Fruit fly (Drosophila melanogaster): ENCODE data around the gene CtsK1.
A peak's percentile ranks its signal among the peaks of the same experiment; 100 is the strongest.

Gene CtsK1

dm6 chr3L:13991314-13991713, 2.7 kb upstream of the CtsK1 start:
- no peak for TF ChIP-seq CG17801 (GFP tag; optimal IDR thresholded peaks at IDR 0.05; ENCODE audit: partially characterized antibody)

dm6 chr3L:13993233-13993741, 744 bp upstream of the CtsK1 start, which contains the start of gene CG17364:
Gene CG17364, minus strand, starts transcription at chr3L:13993400.
- no peak for TF ChIP-seq CG17801 (GFP tag; optimal IDR thresholded peaks at IDR 0.05; ENCODE audit: partially characterized antibody)

dm6 chr3L:13996437-13996836, 2.4 kb downstream of the CtsK1 start:
- TF ChIP-seq CG17801 (GFP tag; optimal IDR thresholded peaks at IDR 0.05; ENCODE audit: partially characterized antibody) = no peak

dm6 chr3L:13996992-13997391, 3.0 kb downstream of the CtsK1 start, which contains the start of gene CG17361:
Gene CG17361, plus strand, starts transcription at chr3L:13997191.
- no peak for TF ChIP-seq CG17801 (GFP tag; optimal IDR thresholded peaks at IDR 0.05; ENCODE audit: partially characterized antibody)

dm6 chr3L:13999204-13999603, 5.2 kb downstream of the CtsK1 start, which contains the start of gene CG17359:
Gene CG17359, minus strand, starts transcription at chr3L:13999251.
- no peak for TF ChIP-seq CG17801 (GFP tag; optimal IDR thresholded peaks at IDR 0.05; ENCODE audit: partially characterized antibody)

dm6 chr3L:14001658-14002523, 7.9 kb downstream of the CtsK1 start, which contains the start of the genes Nprl3 and upSET:
Gene Nprl3, minus strand, starts transcription at chr3L:14001880.
Gene upSET, plus strand, starts transcription at chr3L:14002127.
- TF ChIP-seq CG17801 (GFP tag; optimal IDR thresholded peaks at IDR 0.05; ENCODE audit: partially characterized antibody) = no peak

- TF ChIP-seq CG17801 (GFP tag; optimal IDR thresholded peaks at IDR 0.05; ENCODE audit: partially characterized antibody) = no peak
Observed at dm6 chr3L:14002524-14003135, 8.6 kb downstream of the CtsK1 start.

- TF ChIP-seq CG17801 (GFP tag; optimal IDR thresholded peaks at IDR 0.05; ENCODE audit: partially characterized antibody) = no peak
Observed at dm6 chr3L:14003297-14004040, 9.4 kb downstream of the CtsK1 start.

dm6 chr3L:14004041-14004407, 10.0 kb downstream of the CtsK1 start:
- no peak for TF ChIP-seq CG17801 (GFP tag; optimal IDR thresholded peaks at IDR 0.05; ENCODE audit: partially characterized antibody)

- peak; percentile 95 for TF ChIP-seq CG17801 (GFP tag; optimal IDR thresholded peaks at IDR 0.05; ENCODE audit: partially characterized antibody)
Observed at dm6 chr3L:14004963-14005458, 11.0 kb downstream of the CtsK1 start.

- peak; percentile 28 for TF ChIP-seq CG17801 (GFP tag; optimal IDR thresholded peaks at IDR 0.05; ENCODE audit: partially characterized antibody)
Observed at dm6 chr3L:14005627-14006287, 11.7 kb downstream of the CtsK1 start.

- TF ChIP-seq CG17801 (GFP tag; optimal IDR thresholded peaks at IDR 0.05; ENCODE audit: partially characterized antibody) = peak; percentile 42
Observed at dm6 chr3L:14006704-14007126, 12.7 kb downstream of the CtsK1 start.

- TF ChIP-seq CG17801 (GFP tag; optimal IDR thresholded peaks at IDR 0.05; ENCODE audit: partially characterized antibody) = no peak
Observed at dm6 chr3L:14025736-14026135, 31.7 kb downstream of the CtsK1 start.

- no peak for TF ChIP-seq CG17801 (GFP tag; optimal IDR thresholded peaks at IDR 0.05; ENCODE audit: partially characterized antibody)
Observed at dm6 chr3L:14027549-14027948, 33.5 kb downstream of the CtsK1 start.

Data from ovary, adult (tissue).